Worm (Caenorhabditis elegans) whole organism, L2 larva: ENCODE data around the gene vps-39.
"Not testable (repeated sequence)": the region's sequence is repeated elsewhere in the genome, so short reads cannot be mapped to it uniquely, and the experiment has no call there.

ENCODE experiments used
- C34F6.9 ChIP-seq: fragments of 150-350 bp; optimal IDR thresholded peaks from 2 replicates; lab custom pipeline; 2014; ENCODE audit warnings: missing biosample characterization, missing genetic modification characterization
- F13H6.1 ChIP-seq: sonication (generic microtip); optimal IDR thresholded peaks from 2 replicates; lab custom pipeline; 2016; ENCODE audit warnings: missing genetic modification characterization, missing compliant biosample characterization
- ZK546.5 ChIP-seq: sonication (generic microtip); optimal IDR thresholded peaks from 2 replicates; lab custom pipeline; 2017; ENCODE audit warnings: missing biosample characterization, missing genetic modification characterization
- alr-1 ChIP-seq: fragments of 150-350 bp; optimal IDR thresholded peaks from 2 replicates; lab custom pipeline; 2014; ENCODE audit warnings: missing biosample characterization, missing genetic modification characterization
- aly-2 ChIP-seq: fragments of 150-350 bp; optimal IDR thresholded peaks from 2 replicates; lab custom pipeline; 2014; ENCODE audit warnings: missing biosample characterization, missing genetic modification characterization
- ceh-16 ChIP-seq: fragments of 150-350 bp; optimal IDR thresholded peaks from 2 replicates; lab custom pipeline; 2014; ENCODE audit warnings: missing biosample characterization, missing genetic modification characterization
- ceh-82 ChIP-seq: fragments of 150-350 bp; optimal IDR thresholded peaks from 2 replicates; lab custom pipeline; 2014; ENCODE audit warnings: missing biosample characterization, missing genetic modification characterization
- crh-2 ChIP-seq: sonication (generic microtip); optimal IDR thresholded peaks from 2 replicates; lab custom pipeline; 2017; ENCODE audit warnings: missing biosample characterization, missing genetic modification characterization
- dmd-4 ChIP-seq: sonication (generic microtip); optimal IDR thresholded peaks from 2 replicates; lab custom pipeline; 2017; ENCODE audit warnings: missing biosample characterization, missing genetic modification characterization
- egl-27 ChIP-seq: sonication (generic microtip); optimal IDR thresholded peaks from 3 replicates; lab custom pipeline; 2017; ENCODE audit warnings: missing biosample characterization, missing genetic modification reagents, missing genetic modification characterization
- elt-1 ChIP-seq: fragments of 150-350 bp; optimal IDR thresholded peaks from 2 replicates; lab custom pipeline; 2014; ENCODE audit warnings: missing biosample characterization, missing genetic modification characterization
- elt-3 ChIP-seq: sonication (generic microtip); optimal IDR thresholded peaks from 2 replicates; lab custom pipeline; 2017; ENCODE audit warnings: missing biosample characterization, missing genetic modification characterization
- fos-1 ChIP-seq: fragments of 150-350 bp; optimal IDR thresholded peaks from 2 replicates; lab custom pipeline; 2014; ENCODE audit warnings: missing biosample characterization, missing genetic modification characterization
- gmeb-1 ChIP-seq: fragments of 150-350 bp; optimal IDR thresholded peaks from 2 replicates; lab custom pipeline; 2014; ENCODE audit warnings: missing biosample characterization, missing genetic modification characterization
- lin-11 ChIP-seq: fragments of 150-350 bp; sonication (generic microtip); optimal IDR thresholded peaks from 2 replicates; lab custom pipeline; 2014; ENCODE audit warnings: missing biosample characterization, missing genetic modification characterization, inconsistent platforms, mixed read lengths
- lin-13 ChIP-seq: fragments of 150-350 bp; optimal IDR thresholded peaks from 2 replicates; lab custom pipeline; 2014; ENCODE audit warnings: missing biosample characterization, missing genetic modification reagents, missing genetic modification characterization
- lin-39 ChIP-seq: fragments of 150-350 bp; optimal IDR thresholded peaks from 2 replicates; lab custom pipeline; 2014; ENCODE audit warnings: missing biosample characterization, missing genetic modification reagents, missing genetic modification characterization
- lsy-2 ChIP-seq, 2 experiments: fragments of 150-350 bp in 1 of 2; sonication (generic microtip) in 1 of 2; optimal IDR thresholded peaks; 2 replicates each; lab custom pipeline; 2014 to 2017; ENCODE audit warnings: missing biosample characterization in 2 of 2, missing genetic modification characterization in 2 of 2
- mbf-1 ChIP-seq: sonication (generic microtip); optimal IDR thresholded peaks from 2 replicates; lab custom pipeline; 2017; ENCODE audit warnings: missing biosample characterization, missing genetic modification characterization
- nhr-10 ChIP-seq: sonication (generic microtip); optimal IDR thresholded peaks from 2 replicates; lab custom pipeline; 2017; ENCODE audit warnings: missing biosample characterization, missing genetic modification characterization
- nhr-129 ChIP-seq: fragments of 150-350 bp; optimal IDR thresholded peaks from 2 replicates; lab custom pipeline; 2014; ENCODE audit warnings: missing biosample characterization, missing genetic modification characterization
- nhr-237 ChIP-seq: fragments of 150-350 bp; optimal IDR thresholded peaks from 2 replicates; lab custom pipeline; 2014; ENCODE audit warnings: missing biosample characterization, missing genetic modification characterization
- nhr-25 ChIP-seq: fragments of 150-350 bp; sonication (generic microtip); optimal IDR thresholded peaks from 3 replicates; lab custom pipeline; 2014; ENCODE audit warnings: missing biosample characterization, missing genetic modification characterization
- peb-1 ChIP-seq: fragments of 150-350 bp; optimal IDR thresholded peaks from 2 replicates; lab custom pipeline; 2014; ENCODE audit warnings: missing biosample characterization, missing genetic modification characterization
- skn-1 ChIP-seq: sonication (generic microtip); optimal IDR thresholded peaks from 2 replicates; lab custom pipeline; 2017; ENCODE audit warnings: missing biosample characterization, missing genetic modification characterization
- sma-3 ChIP-seq: sonication (generic microtip); optimal IDR thresholded peaks from 2 replicates; lab custom pipeline; 2016; ENCODE audit warnings: missing genetic modification reagents, missing genetic modification characterization, missing compliant biosample characterization
- sma-9 ChIP-seq, 2 experiments: fragments of 150-350 bp in 1 of 2; sonication (generic microtip) in 1 of 2; optimal IDR thresholded peaks; 2 replicates each; lab custom pipeline; 2014 to 2016; ENCODE audit warnings: missing genetic modification characterization in 2 of 2, mild to moderate bottlenecking in 1 of 2, missing biosample characterization in 1 of 2, missing compliant biosample characterization in 1 of 2, missing genetic modification reagents in 1 of 2, moderate library complexity in 1 of 2
- unc-39 ChIP-seq: fragments of 150-350 bp; optimal IDR thresholded peaks from 2 replicates; lab custom pipeline; 2014; ENCODE audit warnings: missing biosample characterization, missing genetic modification characterization
- unc-55 ChIP-seq: fragments of 150-350 bp; sonication (generic microtip); optimal IDR thresholded peaks from 3 replicates; lab custom pipeline; 2014; ENCODE audit warnings: missing biosample characterization, missing genetic modification reagents, missing genetic modification characterization
- unc-62 ChIP-seq: fragments of 150-350 bp; optimal IDR thresholded peaks from 2 replicates; lab custom pipeline; 2014; ENCODE audit warnings: missing biosample characterization, missing genetic modification reagents, missing genetic modification characterization
- zag-1 ChIP-seq: fragments of 150-350 bp; optimal IDR thresholded peaks from 2 replicates; lab custom pipeline; 2014; ENCODE audit warnings: missing biosample characterization, missing genetic modification characterization
- ztf-11 ChIP-seq: sonication (generic microtip); optimal IDR thresholded peaks from 2 replicates; lab custom pipeline; 2017; ENCODE audit warnings: missing biosample characterization, missing genetic modification characterization
- ztf-4 ChIP-seq: fragments of 150-350 bp; optimal IDR thresholded peaks from 2 replicates; lab custom pipeline; 2014; ENCODE audit warnings: missing biosample characterization, missing genetic modification characterization

The vps-39 gene

DNA sequence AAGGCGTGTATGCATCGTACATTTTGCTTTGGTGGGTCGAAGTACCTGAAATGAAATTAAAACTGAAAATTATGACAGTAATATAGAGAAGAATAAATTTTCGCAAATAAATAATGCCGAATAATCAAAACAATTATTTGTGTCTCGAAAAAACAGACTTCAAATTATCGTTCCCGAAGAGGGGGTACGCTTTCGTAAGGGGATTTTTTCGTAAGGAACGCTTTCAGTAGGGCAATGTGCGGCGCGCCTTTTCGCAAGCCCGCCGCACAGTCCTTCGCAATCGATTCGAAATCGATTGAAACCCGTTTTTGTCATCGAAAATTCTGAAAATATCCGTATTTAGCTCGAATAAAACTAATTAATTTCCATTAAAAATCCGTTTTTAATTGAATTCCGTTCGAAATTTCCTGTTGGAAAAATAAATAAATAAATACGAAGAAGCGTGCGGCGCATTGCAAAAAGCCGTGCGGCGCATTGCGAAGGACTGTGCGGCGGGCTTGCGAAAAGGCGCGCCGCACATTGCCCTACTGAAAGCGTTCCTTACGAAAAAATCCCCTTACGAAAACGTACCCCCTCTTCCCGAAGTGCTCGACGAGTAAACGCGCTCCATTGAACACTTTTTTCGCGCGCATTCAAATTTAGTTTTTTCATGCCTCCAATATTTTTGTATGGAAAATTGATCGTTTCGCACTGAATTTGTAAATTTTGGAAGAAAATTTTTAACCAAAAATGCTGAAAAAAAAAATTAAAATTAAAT, at the start of gene vps-39:
vps-39 (minus strand) TSS at position 51 of the 757 bp plus-strand sequence.
- TF ChIP-seq unc-55 (GFP tag; lab: Kevin White, UChicago) (peak; percentile 25), sma-3 (GFP tag; lab: Kevin White, UChicago) (peak; percentile 28), lin-13 (GFP tag; lab: Kevin White, UChicago) (peak; percentile 4), sma-9 (GFP tag; optimal IDR thresholded peaks at IDR 0.05; lab: Kevin White, UChicago) (peak; percentile 28), nhr-129 (peak; percentile 5), F13H6.1 (tag; lab: Kevin White, UChicago) (peak; percentile 58), lsy-2 (tag; optimal IDR thresholded peaks at IDR 0.05; lab: Kevin White, UChicago) (peak in 1 of 2 experiments; percentile 35), gmeb-1 (tag; lab: Kevin White, UChicago) (peak; percentile 8)
- TF ChIP-seq sma-9 (tag; optimal IDR thresholded peaks at IDR 0.05; lab: Kevin White, UChicago), result not testable (repeated sequence)

ce11 chrV:14085589-14085988, 47.4 kb upstream of the vps-39 start, which contains the start of gene D1086.18:
Gene D1086.18 (plus strand): TSS chrV:14085889.
- TF ChIP-seq mbf-1 (tag; lab: Kevin White, UChicago) (no peak), sma-3 (GFP tag; lab: Kevin White, UChicago) (no peak), unc-62 (GFP tag; lab: Kevin White, UChicago) (no peak), egl-27 (no peak), alr-1 (tag; lab: Kevin White, UChicago) (no peak), F13H6.1 (tag; lab: Kevin White, UChicago) (no peak), gmeb-1 (tag; lab: Kevin White, UChicago) (no peak), lin-11 (tag; lab: Kevin White, UChicago) (no peak), dmd-4 (tag; lab: Kevin White, UChicago) (no peak), aly-2 (no peak), nhr-25 (tag; lab: Kevin White, UChicago) (no peak)

ce11 chrV:14083970-14084369, 45.8 kb upstream of the vps-39 start, which contains the start of gene D1086.7:
Gene D1086.7 (plus strand): TSS chrV:14084270.
- no peak for TF ChIP-seq sma-9 (GFP tag; optimal IDR thresholded peaks at IDR 0.05; lab: Kevin White, UChicago)
- no peak for TF ChIP-seq sma-9 (tag; optimal IDR thresholded peaks at IDR 0.05; lab: Kevin White, UChicago)
- TF ChIP-seq unc-62 (GFP tag; lab: Kevin White, UChicago), result no peak
- TF ChIP-seq lin-13 (GFP tag; lab: Kevin White, UChicago), result no peak
- no peak for TF ChIP-seq sma-3 (GFP tag; lab: Kevin White, UChicago)
- no peak for TF ChIP-seq elt-1 (tag; lab: Kevin White, UChicago)
- TF ChIP-seq crh-2 (tag; lab: Kevin White, UChicago), result no peak
- TF ChIP-seq egl-27, result no peak
- no peak for TF ChIP-seq unc-39 (tag; lab: Kevin White, UChicago)
- no peak for TF ChIP-seq ztf-11
- no peak for TF ChIP-seq lin-39

DNA sequence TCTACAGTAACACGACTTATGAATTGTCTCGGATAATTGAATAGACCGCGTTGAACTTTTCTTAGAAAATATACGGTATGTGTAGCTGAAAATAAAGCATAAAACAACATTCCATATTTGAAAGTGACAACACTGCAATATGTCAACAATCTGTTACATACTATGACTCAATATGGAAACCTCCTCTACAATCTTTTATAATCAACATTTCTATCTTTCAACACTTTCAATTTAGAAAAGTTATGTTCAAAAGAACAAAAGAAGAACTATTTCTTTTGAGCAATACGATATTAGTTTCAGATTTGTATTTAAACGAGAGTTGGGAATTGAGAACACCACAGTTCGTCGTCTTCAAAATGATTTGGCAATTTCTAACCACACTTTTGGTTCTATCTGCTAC, 44.3 kb upstream of the vps-39 start, which contains the start of gene D1086.10:
D1086.10 (plus strand) TSS at position 301 of the 400 bp plus-strand sequence.
- TF ChIP-seq nhr-25 (tag; lab: Kevin White, UChicago), result no peak
- TF ChIP-seq peb-1, result no peak
- TF ChIP-seq unc-55 (GFP tag; lab: Kevin White, UChicago), result no peak
- no peak for TF ChIP-seq skn-1 (tag; lab: Kevin White, UChicago)
- TF ChIP-seq ceh-82 (tag; lab: Kevin White, UChicago), result no peak
- TF ChIP-seq nhr-237, result no peak
- TF ChIP-seq F13H6.1 (tag; lab: Kevin White, UChicago), result no peak
- no peak for TF ChIP-seq egl-27
- TF ChIP-seq ztf-11, result no peak
- no peak for TF ChIP-seq lin-13 (GFP tag; lab: Kevin White, UChicago)
- TF ChIP-seq ZK546.5, result no peak
- no peak for TF ChIP-seq elt-3 (tag; lab: Kevin White, UChicago)
- TF ChIP-seq alr-1 (tag; lab: Kevin White, UChicago), result no peak
- no peak for TF ChIP-seq fos-1 (tag; lab: Kevin White, UChicago)
- no peak for TF ChIP-seq elt-1 (tag; lab: Kevin White, UChicago)
- TF ChIP-seq, all 48 proteins: peak for 0

DNA sequence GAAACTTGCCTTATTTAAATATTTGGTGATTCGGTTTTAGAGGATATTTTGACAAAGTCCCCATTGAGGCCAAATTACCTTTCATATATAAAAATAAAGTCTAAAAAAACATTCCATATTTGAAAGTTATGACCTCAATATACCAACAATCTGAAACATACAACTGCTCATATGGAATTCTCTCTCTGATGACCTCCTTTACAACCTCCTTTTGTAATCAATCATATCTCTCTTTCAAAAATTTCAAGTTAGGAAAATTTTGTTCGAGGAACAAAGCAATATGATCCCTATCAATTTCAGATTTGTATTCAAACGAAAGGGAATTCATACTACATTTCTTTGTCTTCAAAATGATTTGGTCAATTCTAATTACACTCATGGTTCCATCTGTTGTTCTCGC, 41.3 kb upstream of the vps-39 start, which contains the start of gene D1086.6:
D1086.6 (plus strand) TSS at position 301 of the 400 bp plus-strand sequence.
- no peak for TF ChIP-seq C34F6.9 (tag; lab: Kevin White, UChicago)
- no peak for TF ChIP-seq ztf-11
- TF ChIP-seq sma-9 (GFP tag; optimal IDR thresholded peaks at IDR 0.05; lab: Kevin White, UChicago), result no peak
- TF ChIP-seq sma-9 (tag; optimal IDR thresholded peaks at IDR 0.05; lab: Kevin White, UChicago), result no peak
- TF ChIP-seq mbf-1 (tag; lab: Kevin White, UChicago), result no peak
- TF ChIP-seq ceh-82 (tag; lab: Kevin White, UChicago), result no peak
- no peak for TF ChIP-seq nhr-10 (tag; lab: Kevin White, UChicago)
- TF ChIP-seq ztf-4, result no peak
- TF ChIP-seq elt-3 (tag; lab: Kevin White, UChicago), result no peak
- TF ChIP-seq nhr-237, result no peak
- TF ChIP-seq crh-2 (tag; lab: Kevin White, UChicago), result no peak
- no peak for TF ChIP-seq unc-55 (GFP tag; lab: Kevin White, UChicago)
- TF ChIP-seq ceh-16, result no peak
- no peak for TF ChIP-seq zag-1
- TF ChIP-seq, all 48 proteins: peak for 0
